Fruit fly (Drosophila melanogaster) whole organism, wandering third instar larva: Measurements from ENCODE around the gene mbt.

Experiments used
- Abd-B ChIP-seq: fragments of >200 bp; optimal IDR thresholded peaks from 2 replicates; lab custom pipeline; 2017; ENCODE audit warnings: missing biosample characterization, missing genetic modification characterization
- CG32264 ChIP-seq: fragments of 200-800 bp; sonication (Bioruptor generic); optimal IDR thresholded peaks from 2 replicates; lab custom pipeline; 2016; ENCODE audit warnings: missing biosample characterization, missing genetic modification characterization
- CG9705 ChIP-seq: fragments of 200-800 bp; sonication (Bioruptor generic); optimal IDR thresholded peaks from 2 replicates; lab custom pipeline; 2018; ENCODE audit warnings: missing biosample characterization, mild to moderate bottlenecking, missing genetic modification characterization
- CrebA ChIP-seq: fragments of 200-800 bp; sonication (Bioruptor generic); optimal IDR thresholded peaks from 2 replicates; lab custom pipeline; 2016; ENCODE audit warnings: missing biosample characterization, mild to moderate bottlenecking, missing genetic modification characterization, borderline replicate concordance
- Dfd ChIP-seq: fragments of >200 bp; optimal IDR thresholded peaks from 2 replicates; lab custom pipeline; 2017; ENCODE audit warnings: missing biosample characterization, missing genetic modification characterization
- Dif ChIP-seq: fragments of 200-275, 200-300 bp; sonication (Bioruptor generic); optimal IDR thresholded peaks from 2 replicates; lab custom pipeline; 2018; ENCODE audit warnings: missing biosample characterization, missing genetic modification characterization; ENCODE audit not compliant: partially characterized antibody
- GATAd ChIP-seq: sonication (Bioruptor generic); optimal IDR thresholded peaks from 2 replicates; lab custom pipeline; 2016; ENCODE audit warnings: missing biosample characterization, missing genetic modification characterization
- HLH106 ChIP-seq: fragments of 200-800 bp; optimal IDR thresholded peaks from 3 replicates; lab custom pipeline; 2019; ENCODE audit warnings: missing biosample characterization, mild to moderate bottlenecking, missing genetic modification characterization, moderate library complexity
- Hnf4 ChIP-seq: fragments of 200-800 bp; sonication (Bioruptor generic); optimal IDR thresholded peaks from 2 replicates; lab custom pipeline; 2016; ENCODE audit warnings: missing biosample characterization, mild to moderate bottlenecking, missing genetic modification characterization
- Hr78 ChIP-seq: fragments of >200 bp; optimal IDR thresholded peaks from 2 replicates; lab custom pipeline; 2017; ENCODE audit warnings: missing biosample characterization, missing genetic modification characterization
- Hr83 ChIP-seq: fragments of 200-300 bp; sonication (Bioruptor generic); optimal IDR thresholded peaks from 2 replicates; lab custom pipeline; 2016; ENCODE audit warnings: missing biosample characterization, mild to moderate bottlenecking, missing genetic modification characterization, moderate library complexity; ENCODE audit not compliant: poor library complexity, severe bottlenecking
- Jra ChIP-seq: sonication (Bioruptor generic); optimal IDR thresholded peaks from 2 replicates; lab custom pipeline; 2016; ENCODE audit warnings: missing biosample characterization, missing genetic modification characterization
- Mio ChIP-seq: sonication (Bioruptor generic); optimal IDR thresholded peaks from 2 replicates; lab custom pipeline; 2016; ENCODE audit warnings: missing biosample characterization, missing genetic modification characterization
- Myc ChIP-seq: fragments of >200 bp; optimal IDR thresholded peaks from 2 replicates; lab custom pipeline; 2017
- N ChIP-seq: fragments of >200 bp; optimal IDR thresholded peaks from 2 replicates; lab custom pipeline; 2018; ENCODE audit warnings: missing biosample characterization, missing external identifiers, missing genetic modification characterization
- OdsH ChIP-seq: fragments of 200-800 bp; sonication (Bioruptor generic); optimal IDR thresholded peaks from 2 replicates; lab custom pipeline; 2016; ENCODE audit warnings: missing biosample characterization, mild to moderate bottlenecking, missing genetic modification characterization
- Rel ChIP-seq, 2 experiments: fragments of 200-800 bp; sonication (Bioruptor generic) in 1 of 2; optimal IDR thresholded peaks; 2 replicates in 1 of 2; 3 replicates in 1 of 2; lab custom pipeline; 2016 to 2019; ENCODE audit warnings: mild to moderate bottlenecking in 2 of 2, missing biosample characterization in 2 of 2, missing genetic modification characterization in 2 of 2, moderate library complexity in 1 of 2
- Sp1 ChIP-seq: fragments of 200-800 bp; sonication (Bioruptor generic); optimal IDR thresholded peaks from 3 replicates; lab custom pipeline; 2019; ENCODE audit warnings: missing biosample characterization, mild to moderate bottlenecking, missing genetic modification characterization, moderate library complexity
- Vsx2 ChIP-seq: fragments of 200-300, 225-300 bp; sonication (Bioruptor generic); optimal IDR thresholded peaks from 2 replicates; lab custom pipeline; 2018; ENCODE audit warnings: missing biosample characterization, missing genetic modification characterization; ENCODE audit not compliant: partially characterized antibody
- br ChIP-seq: fragments of 200-800 bp; sonication (Bioruptor generic); optimal IDR thresholded peaks from 2 replicates; lab custom pipeline; 2016; ENCODE audit warnings: missing biosample characterization, missing genetic modification characterization
- brk ChIP-seq: fragments of 200-800 bp; sonication (Bioruptor generic); optimal IDR thresholded peaks from 2 replicates; lab custom pipeline; 2016; ENCODE audit warnings: missing biosample characterization, mild to moderate bottlenecking, missing genetic modification characterization
- dmrt93B ChIP-seq: fragments of 200-800 bp; sonication (Bioruptor generic); optimal IDR thresholded peaks from 2 replicates; lab custom pipeline; 2018; ENCODE audit warnings: missing biosample characterization, mild to moderate bottlenecking, missing genetic modification characterization
- dsf ChIP-seq: sonication (Bioruptor generic); optimal IDR thresholded peaks from 2 replicates; lab custom pipeline; 2016; ENCODE audit warnings: missing biosample characterization, missing genetic modification characterization, borderline replicate concordance
- ey ChIP-seq: fragments of 200-800 bp; sonication (Bioruptor generic); optimal IDR thresholded peaks from 2 replicates; lab custom pipeline; 2016; ENCODE audit warnings: missing biosample characterization, missing genetic modification characterization
- foxo ChIP-seq, 2 experiments: fragments of 200-800 bp; sonication (Bioruptor generic); optimal IDR thresholded peaks; 2 replicates in 1 of 2; 3 replicates in 1 of 2; lab custom pipeline; 2016 to 2017; ENCODE audit warnings: missing biosample characterization in 2 of 2, missing genetic modification characterization in 2 of 2
- fru ChIP-seq: fragments of 200-800 bp; sonication (Bioruptor generic); optimal IDR thresholded peaks from 3 replicates; lab custom pipeline; 2016; ENCODE audit warnings: missing biosample characterization, mild to moderate bottlenecking, missing genetic modification characterization
- lola ChIP-seq: fragments of >200 bp; optimal IDR thresholded peaks from 2 replicates; lab custom pipeline; 2017; ENCODE audit warnings: missing biosample characterization, missing genetic modification characterization
- pan ChIP-seq: fragments of >200 bp; optimal IDR thresholded peaks from 2 replicates; lab custom pipeline; 2017
- rgr ChIP-seq: fragments of 200-800 bp; sonication (Bioruptor generic); optimal IDR thresholded peaks from 3 replicates; lab custom pipeline; 2016; ENCODE audit warnings: missing biosample characterization, mild to moderate bottlenecking, missing genetic modification characterization
- sage ChIP-seq: fragments of 200-800 bp; sonication (Bioruptor generic); optimal IDR thresholded peaks from 2 replicates; lab custom pipeline; 2016; ENCODE audit warnings: missing biosample characterization, mild to moderate bottlenecking, missing genetic modification characterization
- sv ChIP-seq: fragments of 200-800 bp; sonication (Bioruptor generic); optimal IDR thresholded peaks from 3 replicates; lab custom pipeline; 2016; ENCODE audit warnings: missing biosample characterization, missing genetic modification characterization
- usp ChIP-seq: fragments of >200 bp; optimal IDR thresholded peaks from 2 replicates; lab custom pipeline; 2017; ENCODE audit warnings: missing biosample characterization, missing genetic modification characterization
- woc ChIP-seq: sonication (Bioruptor generic); optimal IDR thresholded peaks from 2 replicates; lab custom pipeline; 2016; ENCODE audit warnings: missing biosample characterization, mild to moderate bottlenecking, missing genetic modification characterization

The mbt gene

DNA sequence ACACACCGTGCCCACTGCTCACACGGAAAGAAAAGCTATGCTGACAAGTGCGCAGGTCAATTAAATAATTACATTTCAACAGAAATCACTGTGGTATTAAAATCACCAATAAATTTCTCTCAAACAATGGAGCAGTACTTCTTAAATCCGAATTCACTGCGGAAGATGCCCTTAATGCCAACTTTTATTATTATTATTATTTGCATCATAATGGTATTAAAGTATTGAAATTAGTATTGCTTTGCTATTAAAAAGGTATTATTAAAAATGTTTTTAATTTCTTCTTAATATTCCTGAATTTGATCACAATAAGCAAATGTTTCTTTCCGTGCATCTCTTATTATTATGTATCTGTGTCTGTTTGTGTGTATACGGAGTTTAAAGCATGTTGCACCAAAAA lies 30.5 kb upstream of the mbt start:
- TF ChIP-seq Mio (GFP tag; lab: Kevin White, UChicago) (no peak), Sp1 (GFP tag; lab: Kevin White, UChicago) (peak; percentile 25), sv (GFP tag; lab: Kevin White, UChicago) (peak; percentile 15), HLH106 (tag; lab: Kevin White, UChicago) (peak; percentile 26), OdsH (GFP tag; lab: Kevin White, UChicago) (no peak), fru (peak; percentile 20), Myc (lab: Kevin White, UChicago) (no peak), foxo (GFP tag; optimal IDR thresholded peaks at IDR 0.05; lab: Kevin White, UChicago) (peak in 1 of 2 experiments; percentile 15), GATAd (GFP tag; lab: Kevin White, UChicago) (no peak), lola (GFP tag; lab: Kevin White, UChicago) (no peak)

dm6 chrX:16581703-16582102 lies 28.8 kb upstream of the mbt start:
- peak; percentile 1 for TF ChIP-seq ey (GFP tag; lab: Kevin White, UChicago)
- no peak for TF ChIP-seq woc (GFP tag; lab: Kevin White, UChicago)

dm6 chrX:16582145-16582544 lies 28.3 kb upstream of the mbt start:
- TF ChIP-seq CG9705 (GFP tag; lab: Kevin White, UChicago) = no peak
- TF ChIP-seq Hr83 (GFP tag; lab: Kevin White, UChicago) = peak; percentile 37

DNA sequence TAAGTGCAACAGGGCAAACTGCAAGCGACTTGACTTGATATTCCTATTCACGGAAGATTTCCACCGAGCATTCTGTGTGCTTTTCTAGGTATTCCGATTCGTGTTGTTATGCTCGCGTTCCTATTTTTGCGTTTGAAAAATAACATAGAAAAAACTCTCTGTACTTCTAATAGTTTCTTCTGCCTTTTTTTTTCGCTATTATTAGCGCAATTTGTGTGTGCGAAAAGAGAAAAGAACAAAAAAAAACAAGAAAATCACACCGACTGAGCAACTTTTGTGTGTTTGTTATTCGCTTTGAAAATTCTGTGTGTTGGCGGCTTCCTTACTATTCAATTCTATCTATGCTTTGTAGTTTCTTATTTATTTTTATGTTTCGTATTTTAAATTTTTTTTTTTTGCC lies 26.8 kb upstream of the mbt start:
- TF ChIP-seq CG9705 (GFP tag; lab: Kevin White, UChicago) (no peak), fru (no peak), Hnf4 (no peak), N (no peak), HLH106 (tag; lab: Kevin White, UChicago) (no peak), dsf (GFP tag; lab: Kevin White, UChicago) (no peak), Myc (lab: Kevin White, UChicago) (no peak), CrebA (GFP tag; lab: Kevin White, UChicago) (no peak), GATAd (GFP tag; lab: Kevin White, UChicago) (no peak), rgr (GFP tag; lab: Kevin White, UChicago) (no peak), Vsx2 (GFP tag; lab: Kevin White, UChicago) (no peak), Abd-B (no peak)

DNA sequence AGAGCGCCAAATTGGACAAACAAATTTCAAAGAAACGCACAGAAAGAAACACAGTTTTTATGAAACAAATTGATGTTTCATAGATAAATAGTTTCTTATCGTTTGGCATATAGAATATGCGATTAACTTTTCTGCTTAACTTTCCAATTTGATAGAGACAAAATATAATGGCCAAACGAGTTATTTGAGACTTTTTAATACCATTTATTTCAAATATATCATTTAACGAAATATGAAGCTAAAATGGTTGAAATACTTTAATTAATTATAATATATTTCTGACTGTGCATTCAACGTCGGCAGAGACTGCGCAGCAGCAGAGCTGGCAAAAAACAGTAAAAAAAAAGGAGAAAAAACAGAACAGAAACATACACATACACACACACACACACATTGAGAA lies 24.9 kb upstream of the mbt start:
- TF ChIP-seq Myc (lab: Kevin White, UChicago) = no peak
- peak; percentile 18 for TF ChIP-seq ey (GFP tag; lab: Kevin White, UChicago)
- no peak for TF ChIP-seq Dif (GFP tag; lab: Kevin White, UChicago)
- no peak for TF ChIP-seq Dfd
- no peak for TF ChIP-seq br (GFP tag; lab: Kevin White, UChicago)
- TF ChIP-seq CG32264 (GFP tag; lab: Kevin White, UChicago) = no peak
- TF ChIP-seq foxo (GFP tag; optimal IDR thresholded peaks at IDR 0.05; lab: Kevin White, UChicago) = peak in 1 of 2 experiments; percentile 44
- peak; percentile 6 for TF ChIP-seq OdsH (GFP tag; lab: Kevin White, UChicago)
- no peak for TF ChIP-seq Rel (GFP tag; optimal IDR thresholded peaks at IDR 0.05; lab: Kevin White, UChicago)
- TF ChIP-seq Rel (tag; optimal IDR thresholded peaks at IDR 0.05; lab: Kevin White, UChicago) = no peak
- TF ChIP-seq Jra = no peak
- no peak for TF ChIP-seq dsf (GFP tag; lab: Kevin White, UChicago)
- TF ChIP-seq usp = no peak

DNA sequence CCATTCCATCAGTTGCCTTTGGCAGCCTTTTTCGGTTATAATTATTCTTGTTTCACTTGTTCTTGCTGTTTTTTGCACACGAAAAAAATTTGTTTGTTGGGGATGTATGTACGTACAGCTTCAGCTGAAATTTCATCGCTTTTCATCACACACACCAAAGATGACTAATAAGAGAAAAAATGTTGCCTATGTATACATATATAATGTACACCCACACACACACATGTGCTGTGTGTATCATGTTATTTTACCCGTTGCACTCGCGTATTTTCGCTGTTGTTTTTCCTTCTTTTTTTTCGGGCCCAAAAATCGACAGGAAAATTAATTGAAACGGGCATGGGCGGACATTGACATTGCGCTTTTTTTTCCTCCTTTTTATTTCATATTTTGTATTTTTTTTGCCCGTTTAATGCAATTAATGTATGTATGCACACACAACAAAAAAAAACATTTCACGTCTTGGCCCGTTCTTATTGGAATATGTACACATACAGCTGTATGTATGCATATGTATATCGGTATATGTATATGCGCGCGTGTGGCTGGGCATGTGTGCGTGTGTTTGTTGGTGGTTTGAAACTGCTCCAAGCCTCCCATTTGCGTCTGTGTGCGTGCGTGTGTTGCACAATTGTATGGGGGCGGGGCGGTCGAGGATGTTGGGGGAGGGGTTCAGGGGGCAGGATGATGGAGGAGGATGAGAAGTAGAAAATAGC lies 24.2 kb upstream of the mbt start:
- TF ChIP-seq Sp1 (GFP tag; lab: Kevin White, UChicago) = peak; percentile 42
- TF ChIP-seq woc (GFP tag; lab: Kevin White, UChicago) = no peak
- TF ChIP-seq sage (GFP tag; lab: Kevin White, UChicago) = no peak
- no peak for TF ChIP-seq OdsH (GFP tag; lab: Kevin White, UChicago)
- TF ChIP-seq br (GFP tag; lab: Kevin White, UChicago) = no peak
- no peak for TF ChIP-seq brk
- TF ChIP-seq pan (lab: Kevin White, UChicago) = no peak
- TF ChIP-seq Hr78 = no peak
- TF ChIP-seq CG32264 (GFP tag; lab: Kevin White, UChicago) = no peak
- no peak for TF ChIP-seq sv (GFP tag; lab: Kevin White, UChicago)
- TF ChIP-seq Jra = peak; percentile 7
- TF ChIP-seq dmrt93B (GFP tag; lab: Kevin White, UChicago) = no peak
- TF ChIP-seq N = peak; percentile 14
- TF ChIP-seq Hnf4 = peak; percentile 7
